Worm (Caenorhabditis elegans): ENCODE measurements around the gene F56C4.1.

F56C4.1 gene

ce11 chrIV:10599983-10600382, 36.8 kb upstream of the F56C4.1 start, which contains the start of gene R09H10.1:
Gene R09H10.1 (plus strand): TSS chrIV:10600283.
- TF ChIP-seq hlh-4 (tag; optimal IDR thresholded peaks at IDR 0.05) = no peak
- no peak for TF ChIP-seq fkh-8 (tag; optimal IDR thresholded peaks at IDR 0.05)
- TF ChIP-seq vab-15 (tag; optimal IDR thresholded peaks at IDR 0.05) = no peak
- TF ChIP-seq nhr-90 (tag; optimal IDR thresholded peaks at IDR 0.05; ENCODE audit: poor library complexity) = no peak
- no peak for TF ChIP-seq aly-2 (tag; optimal IDR thresholded peaks at IDR 0.05)
- no peak for TF ChIP-seq mab-9 (GFP tag; IDR thresholded peaks at IDR 0.05)
- TF ChIP-seq unc-86 (tag; optimal IDR thresholded peaks at IDR 0.05) = no peak
- TF ChIP-seq lsy-2 (tag; optimal IDR thresholded peaks at IDR 0.05) = no peak
- TF ChIP-seq lin-13 (GFP tag; optimal IDR thresholded peaks at IDR 0.05) = no peak
- no peak for TF ChIP-seq sptf-1 (tag; optimal IDR thresholded peaks at IDR 0.05)

ce11 chrIV:10602644-10603043, 34.1 kb upstream of the F56C4.1 start, which contains the start of gene R09H10.2:
Gene R09H10.2 (plus strand): TSS chrIV:10602944.
- TF ChIP-seq ceh-88 (GFP tag; IDR thresholded peaks at IDR 0.05) = no peak
- TF ChIP-seq skn-1 (tag; optimal IDR thresholded peaks at IDR 0.05) = no peak
- no peak for TF ChIP-seq unc-86 (tag; optimal IDR thresholded peaks at IDR 0.05)
- no peak for TF ChIP-seq pax-3 (tag; optimal IDR thresholded peaks at IDR 0.05)
- no peak for TF ChIP-seq nhr-47 (tag; optimal IDR thresholded peaks at IDR 0.05)
- TF ChIP-seq mep-1 (tag; optimal IDR thresholded peaks at IDR 0.05) = no peak
- no peak for TF ChIP-seq grh-1 (GFP tag; IDR thresholded peaks at IDR 0.05)
- no peak for TF ChIP-seq hlh-17 (GFP tag; optimal IDR thresholded peaks at IDR 0.05; ENCODE audit: borderline replicate concordance)

ce11 chrIV:10606575-10607080, 30.1 kb upstream of the F56C4.1 start, which contains the start of gene R09H10.3:
Gene R09H10.3 (plus strand): TSS chrIV:10607030.
- TF ChIP-seq efl-1 (optimal IDR thresholded peaks at IDR 0.05) = no peak
- peak in 1 of 2 experiments; percentile 17 for TF ChIP-seq efl-1 (GFP tag; optimal IDR thresholded peaks at IDR 0.05 in 1 of 2)
- TF ChIP-seq C16A3.4 (tag; optimal IDR thresholded peaks at IDR 0.05) = no peak
- no peak for TF ChIP-seq fkh-8 (tag; optimal IDR thresholded peaks at IDR 0.05)
- peak; percentile 52 for TF ChIP-seq elt-2 (tag; optimal IDR thresholded peaks at IDR 0.05)
- TF ChIP-seq C04F5.9 (tag; optimal IDR thresholded peaks at IDR 0.05) = no peak

- TF ChIP-seq unc-62 (GFP tag; optimal IDR thresholded peaks at IDR 0.05) (no peak), jun-1 (tag; optimal IDR thresholded peaks at IDR 0.05) (no peak), C04F5.9 (tag; optimal IDR thresholded peaks at IDR 0.05) (no peak)
Measured at ce11 chrIV:10608275-10608674, 28.5 kb upstream of the F56C4.1 start, which contains the start of gene R09H10.6. Gene R09H10.6 (plus strand): TSS chrIV:10608575.

- TF ChIP-seq elt-3 (tag; optimal IDR thresholded peaks at IDR 0.05) = peak in 5 of 6 experiments; percentile 46 to 79 (median 61)
- TF ChIP-seq nhr-47 (tag; optimal IDR thresholded peaks at IDR 0.05) = no peak
- peak; percentile 51 for TF ChIP-seq lin-14 (GFP tag; optimal IDR thresholded peaks at IDR 0.05)
- no peak for TF ChIP-seq nhr-19 (GFP tag; conservative IDR thresholded peaks at IDR 0.05)
- TF ChIP-seq ceh-63 (GFP tag; optimal IDR thresholded peaks at IDR 0.05) = no peak
- TF ChIP-seq lin-35 (GFP tag; optimal IDR thresholded peaks at IDR 0.05) = no peak
- TF ChIP-seq lin-39 (tag; optimal IDR thresholded peaks at IDR 0.05) = no peak
- peak; percentile 80 for TF ChIP-seq nhr-85 (tag)
- peak; percentile 21 for TF ChIP-seq nhr-20 (tag; optimal IDR thresholded peaks at IDR 0.05)
- TF ChIP-seq nhr-237 (tag; optimal IDR thresholded peaks at IDR 0.05) = no peak
- no peak for TF ChIP-seq nhr-84 (tag; optimal IDR thresholded peaks at IDR 0.05)
- no peak for TF ChIP-seq zip-4 (GFP tag; optimal IDR thresholded peaks at IDR 0.05)
- no peak for TF ChIP-seq unc-98 (GFP tag; IDR thresholded peaks at IDR 0.05)
- TF ChIP-seq blmp-1 (tag; optimal IDR thresholded peaks at IDR 0.05) = peak; percentile 55
- no peak for TF ChIP-seq xbp-1 (tag; optimal IDR thresholded peaks at IDR 0.05)
- no peak for TF ChIP-seq mdl-1 (tag; optimal IDR thresholded peaks at IDR 0.05)
- TF ChIP-seq mab-9 (GFP tag; IDR thresholded peaks at IDR 0.05) = no peak
- TF ChIP-seq dpl-1 (GFP tag; optimal IDR thresholded peaks at IDR 0.05) = no peak
- no peak for TF ChIP-seq C34B4.2 (tag; optimal IDR thresholded peaks at IDR 0.05)
Measured at ce11 chrIV:10609920-10610319, 26.8 kb upstream of the F56C4.1 start.

Data from whole organism, L1 larva.